Worm (Caenorhabditis elegans): ENCODE results near the gene Y46H3D.8.

DNA sequence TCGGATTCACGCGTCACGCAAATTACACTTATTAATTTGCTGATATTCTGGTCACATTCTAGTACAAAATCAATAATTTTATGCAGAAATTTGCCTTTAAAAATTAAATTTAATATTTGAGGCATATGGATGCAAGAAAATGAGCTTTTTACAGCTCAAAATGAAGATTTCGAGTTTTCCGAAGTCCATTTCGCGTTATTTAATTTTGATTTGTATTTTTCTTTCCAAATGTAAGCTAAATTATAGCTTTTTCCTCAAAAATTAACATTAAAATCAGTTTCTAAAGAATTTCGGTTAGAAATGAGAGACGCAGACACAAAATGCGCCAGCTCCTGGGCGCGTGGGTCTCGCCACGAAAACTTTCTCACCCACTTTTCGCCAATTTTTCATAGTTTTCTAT is 44.1 kb downstream of the Y46H3D.8 start, which contains the start of gene F16B4.6:
- TF ChIP-seq unc-62 (GFP tag; optimal IDR thresholded peaks at IDR 0.05), result no peak
- TF ChIP-seq elt-3 (tag; optimal IDR thresholded peaks at IDR 0.05), result no peak
- TF ChIP-seq snpc-4 (tag; optimal IDR thresholded peaks at IDR 0.05), result no peak
- no peak for TF ChIP-seq lsy-12 (tag; optimal IDR thresholded peaks at IDR 0.05)
- TF ChIP-seq egl-5 (tag; optimal IDR thresholded peaks at IDR 0.05), result no peak

All from whole organism, L3 larva.